Worm (Caenorhabditis elegans) whole organism, L4 larva: ENCODE results near the gene F38E11.6.

ENCODE experiments used
- cey-2 ChIP-seq: sonication (generic microtip); optimal IDR thresholded peaks from 3 replicates; lab custom pipeline; 2017; ENCODE audit warnings: missing genetic modification characterization, mild to moderate bottlenecking, missing compliant biosample characterization, antibody characterized with exemption, borderline replicate concordance; ENCODE audit not compliant: insufficient read depth
- snpc-4 ChIP-seq: fragments of 150-350 bp; optimal IDR thresholded peaks from 2 replicates; lab custom pipeline; 2014; ENCODE audit warnings: missing biosample characterization, missing genetic modification characterization

DNA sequence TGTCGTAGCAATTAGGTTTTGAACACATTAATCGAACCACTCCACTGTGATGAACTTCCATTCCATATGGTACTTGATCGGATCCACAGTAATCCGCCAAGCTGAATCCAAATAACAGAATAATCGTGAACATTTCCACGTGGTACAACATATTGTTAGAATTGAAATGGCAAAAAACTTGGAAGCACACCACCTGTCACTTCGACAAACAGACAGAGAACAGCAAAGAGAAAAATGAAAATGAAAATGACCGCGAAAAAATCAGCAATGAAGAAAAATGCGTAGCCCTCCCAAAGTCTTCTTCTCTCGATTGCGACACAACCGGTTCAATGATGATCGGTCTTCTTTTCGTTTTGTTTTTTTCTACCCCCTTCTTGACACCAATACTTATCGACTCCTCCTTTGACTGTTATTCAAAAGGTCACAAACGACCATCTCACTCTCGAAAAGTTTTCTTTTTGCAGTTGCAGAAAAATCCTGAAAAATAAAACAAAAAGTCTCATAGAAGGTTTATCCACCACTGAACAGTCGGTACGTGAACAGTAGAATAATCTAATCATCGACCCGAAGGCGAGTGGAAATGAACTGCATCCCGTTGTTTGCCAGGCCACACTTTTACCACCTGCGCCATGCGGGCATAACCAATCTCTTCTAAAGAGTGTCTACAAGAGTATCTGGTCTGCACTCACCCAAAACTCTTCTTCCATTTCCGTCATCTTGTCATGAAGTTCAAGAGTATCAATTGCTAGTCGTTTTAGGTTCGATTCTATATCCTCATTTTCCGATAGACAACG lies 10.0 kb upstream of the F38E11.6 start, which contains the start of gene wrt-3:
- TF ChIP-seq snpc-4 (tag; lab: Kevin White, UChicago) (no peak), cey-2 (tag; lab: Kevin White, UChicago) (no peak)
